Worm (Caenorhabditis elegans) whole organism, L2 larva: ENCODE measurements around the gene pitr-5.

Experiments used
- ceh-16 ChIP-seq: fragments of 150-350 bp; optimal IDR thresholded peaks from 2 replicates; lab custom pipeline; 2014; ENCODE audit warnings: missing biosample characterization, missing genetic modification characterization
- fos-1 ChIP-seq: fragments of 150-350 bp; optimal IDR thresholded peaks from 2 replicates; lab custom pipeline; 2014; ENCODE audit warnings: missing biosample characterization, missing genetic modification characterization
- lin-39 ChIP-seq: fragments of 150-350 bp; optimal IDR thresholded peaks from 2 replicates; lab custom pipeline; 2014; ENCODE audit warnings: missing biosample characterization, missing genetic modification reagents, missing genetic modification characterization
- nhr-11 ChIP-seq: fragments of 150-350 bp; optimal IDR thresholded peaks from 2 replicates; lab custom pipeline; 2014; ENCODE audit warnings: missing biosample characterization, missing genetic modification characterization
- nhr-21 ChIP-seq: fragments of 150-350 bp; optimal IDR thresholded peaks from 2 replicates; lab custom pipeline; 2014; ENCODE audit warnings: missing biosample characterization, missing genetic modification characterization
- nhr-25 ChIP-seq: fragments of 150-350 bp; sonication (generic microtip); optimal IDR thresholded peaks from 3 replicates; lab custom pipeline; 2014; ENCODE audit warnings: missing biosample characterization, missing genetic modification characterization
- sem-4 ChIP-seq: fragments of 150-350 bp; optimal IDR thresholded peaks from 2 replicates; lab custom pipeline; 2014; ENCODE audit warnings: missing biosample characterization, missing genetic modification reagents, missing genetic modification characterization
- sma-9 ChIP-seq, 2 experiments: fragments of 150-350 bp in 1 of 2; sonication (generic microtip) in 1 of 2; optimal IDR thresholded peaks; 2 replicates each; lab custom pipeline; 2014 to 2016; ENCODE audit warnings: missing genetic modification characterization in 2 of 2, mild to moderate bottlenecking in 1 of 2, missing biosample characterization in 1 of 2, missing compliant biosample characterization in 1 of 2, missing genetic modification reagents in 1 of 2, moderate library complexity in 1 of 2
- unc-62 ChIP-seq: fragments of 150-350 bp; optimal IDR thresholded peaks from 2 replicates; lab custom pipeline; 2014; ENCODE audit warnings: missing biosample characterization, missing genetic modification reagents, missing genetic modification characterization
- zag-1 ChIP-seq: fragments of 150-350 bp; optimal IDR thresholded peaks from 2 replicates; lab custom pipeline; 2014; ENCODE audit warnings: missing biosample characterization, missing genetic modification characterization
- ztf-11 ChIP-seq: sonication (generic microtip); optimal IDR thresholded peaks from 2 replicates; lab custom pipeline; 2017; ENCODE audit warnings: missing biosample characterization, missing genetic modification characterization

- TF ChIP-seq lin-39 (tag; lab: Kevin White, UChicago) (no peak), sma-9 (GFP tag; optimal IDR thresholded peaks at IDR 0.05; lab: Kevin White, UChicago) (no peak), sma-9 (tag; optimal IDR thresholded peaks at IDR 0.05; lab: Kevin White, UChicago) (no peak), nhr-11 (tag; lab: Kevin White, UChicago) (no peak), ztf-11 (tag; lab: Kevin White, UChicago) (no peak), unc-62 (GFP tag; lab: Kevin White, UChicago) (no peak), fos-1 (tag; lab: Kevin White, UChicago) (no peak), nhr-25 (tag; lab: Kevin White, UChicago) (no peak), sem-4 (tag; lab: Kevin White, UChicago) (no peak), zag-1 (tag; lab: Kevin White, UChicago) (no peak), ceh-16 (no peak), nhr-21 (tag; lab: Kevin White, UChicago) (no peak)
Measured at ce11 chrV:7175201-7175600, 9.4 kb upstream of the pitr-5 start, which contains the start of gene lgc-39.
